Fruit fly (Drosophila melanogaster) Kc167 (cell line): ENCODE measurements around the gene CG31076.

Experiments
- Myc ChIP-seq: fragments of >200 bp; optimal IDR thresholded peaks from 2 replicates; lab custom pipeline; 2017; ENCODE audit warnings: missing external identifiers
- Sin3A ChIP-seq: fragments of >200 bp; optimal IDR thresholded peaks from 2 replicates; lab custom pipeline; 2018; ENCODE audit warnings: missing external identifiers
- h ChIP-seq: fragments of >200 bp; optimal IDR thresholded peaks from 3 replicates; lab custom pipeline; 2018; ENCODE audit warnings: missing external identifiers
- insv ChIP-seq: fragments of >200 bp; optimal IDR thresholded peaks from 3 replicates; lab custom pipeline; 2018; ENCODE audit warnings: missing external identifiers
- psq ChIP-seq: fragments of >200 bp; optimal IDR thresholded peaks from 2 replicates; lab custom pipeline; 2017; ENCODE audit warnings: missing external identifiers
- ttk ChIP-seq: sonication (Bioruptor generic); optimal IDR thresholded peaks from 2 replicates; lab custom pipeline; 2017; ENCODE audit warnings: missing external identifiers

- TF ChIP-seq ttk (lab: Kevin White, UChicago) (no peak), h (lab: Kevin White, UChicago) (no peak), psq (no peak), Myc (lab: Kevin White, UChicago) (no peak), insv (no peak), Sin3A (no peak)
These were observed 20.6 kb downstream of the CG31076 start for dm6 chr3R:26968823-26969638.
